Fruit fly (Drosophila melanogaster): ENCODE data around the gene stg.

Gene stg

dm6 chr3R:29277748-29278147 is 22.1 kb upstream of the stg start:
- TF ChIP-seq CG5204 (GFP tag; optimal IDR thresholded peaks at IDR 0.05) (no peak), CG7101 (tag; optimal IDR thresholded peaks at IDR 0.05) (no peak), CG1620 (GFP tag; optimal IDR thresholded peaks at IDR 0.05) (no peak)

- no peak for TF ChIP-seq pad (GFP tag; optimal IDR thresholded peaks at IDR 0.05)
- no peak for TF ChIP-seq cic (GFP tag; optimal IDR thresholded peaks at IDR 0.05)
- TF ChIP-seq Crg-1 (GFP tag; optimal IDR thresholded peaks at IDR 0.05), result no peak
Observed at dm6 chr3R:29277009-29277408, 21.4 kb upstream of the stg start.

- TF ChIP-seq CG12768 (GFP tag; optimal IDR thresholded peaks at IDR 0.05), result no peak
- TF ChIP-seq ovo (GFP tag; optimal IDR thresholded peaks at IDR 0.05), result no peak
- no peak for TF ChIP-seq CG7101 (tag; optimal IDR thresholded peaks at IDR 0.05)
- no peak for TF ChIP-seq cic (GFP tag; optimal IDR thresholded peaks at IDR 0.05)
- TF ChIP-seq CG14711 (tag; optimal IDR thresholded peaks at IDR 0.05), result no peak
- TF ChIP-seq Clk (GFP tag; optimal IDR thresholded peaks at IDR 0.05), result no peak
- no peak for TF ChIP-seq pad (GFP tag; optimal IDR thresholded peaks at IDR 0.05)
- no peak for TF ChIP-seq CG33017 (tag; optimal IDR thresholded peaks at IDR 0.05)
- no peak for TF ChIP-seq Hr96 (GFP tag; optimal IDR thresholded peaks at IDR 0.05)
- TF ChIP-seq CG7045 (GFP tag; optimal IDR thresholded peaks at IDR 0.05), result no peak
- TF ChIP-seq CG5204 (GFP tag; optimal IDR thresholded peaks at IDR 0.05), result no peak
- no peak for TF ChIP-seq Crg-1 (GFP tag; optimal IDR thresholded peaks at IDR 0.05)
- TF ChIP-seq tj (GFP tag; optimal IDR thresholded peaks at IDR 0.05), result no peak
Observed at dm6 chr3R:29274590-29274989, 19.0 kb upstream of the stg start.

dm6 chr3R:29273029-29273428 is 17.4 kb upstream of the stg start:
- TF ChIP-seq kay (GFP tag; ENCODE audit: borderline replicate concordance) (no peak), bab1 (GFP tag; optimal IDR thresholded peaks at IDR 0.05) (no peak), cic (GFP tag; optimal IDR thresholded peaks at IDR 0.05) (no peak), CG14711 (tag; optimal IDR thresholded peaks at IDR 0.05) (no peak), Clk (GFP tag; optimal IDR thresholded peaks at IDR 0.05) (no peak), CG5204 (GFP tag; optimal IDR thresholded peaks at IDR 0.05) (no peak), CG1620 (GFP tag; optimal IDR thresholded peaks at IDR 0.05) (no peak), CG33017 (tag; optimal IDR thresholded peaks at IDR 0.05) (no peak), CG11617 (GFP tag; optimal IDR thresholded peaks at IDR 0.05) (no peak), ovo (GFP tag; optimal IDR thresholded peaks at IDR 0.05) (no peak), CG12768 (GFP tag; optimal IDR thresholded peaks at IDR 0.05) (no peak)

- TF ChIP-seq CG12768 (GFP tag; optimal IDR thresholded peaks at IDR 0.05) (no peak), CG5204 (GFP tag; optimal IDR thresholded peaks at IDR 0.05) (no peak), Clk (GFP tag; optimal IDR thresholded peaks at IDR 0.05) (no peak), CG14711 (tag; optimal IDR thresholded peaks at IDR 0.05) (no peak), ovo (GFP tag; optimal IDR thresholded peaks at IDR 0.05) (no peak), Mnt (GFP tag; optimal IDR thresholded peaks at IDR 0.05) (no peak), Crg-1 (GFP tag; optimal IDR thresholded peaks at IDR 0.05) (no peak), cnc (optimal IDR thresholded peaks at IDR 0.05) (no peak), kay (GFP tag; ENCODE audit: borderline replicate concordance) (no peak), CG11617 (GFP tag; optimal IDR thresholded peaks at IDR 0.05) (no peak), bab1 (GFP tag; optimal IDR thresholded peaks at IDR 0.05) (no peak), toe (GFP tag; optimal IDR thresholded peaks at IDR 0.05) (no peak), cic (GFP tag; optimal IDR thresholded peaks at IDR 0.05) (no peak), CG33017 (tag; optimal IDR thresholded peaks at IDR 0.05) (no peak), CG1620 (GFP tag; optimal IDR thresholded peaks at IDR 0.05) (no peak), tj (GFP tag; optimal IDR thresholded peaks at IDR 0.05) (no peak), CG7045 (GFP tag; optimal IDR thresholded peaks at IDR 0.05) (no peak), Hr96 (GFP tag; optimal IDR thresholded peaks at IDR 0.05) (no peak)
Observed at dm6 chr3R:29269204-29269603, 13.6 kb upstream of the stg start.

dm6 chr3R:29268062-29268461 is 12.5 kb upstream of the stg start:
- TF ChIP-seq pad (GFP tag; optimal IDR thresholded peaks at IDR 0.05) (no peak), CG14711 (tag; optimal IDR thresholded peaks at IDR 0.05) (no peak), CG33017 (tag; optimal IDR thresholded peaks at IDR 0.05) (no peak), CG11617 (GFP tag; optimal IDR thresholded peaks at IDR 0.05) (no peak), Hr96 (GFP tag; optimal IDR thresholded peaks at IDR 0.05) (no peak), CG5204 (GFP tag; optimal IDR thresholded peaks at IDR 0.05) (no peak), Clk (GFP tag; optimal IDR thresholded peaks at IDR 0.05) (no peak), kay (GFP tag; ENCODE audit: borderline replicate concordance) (no peak)

DNA sequence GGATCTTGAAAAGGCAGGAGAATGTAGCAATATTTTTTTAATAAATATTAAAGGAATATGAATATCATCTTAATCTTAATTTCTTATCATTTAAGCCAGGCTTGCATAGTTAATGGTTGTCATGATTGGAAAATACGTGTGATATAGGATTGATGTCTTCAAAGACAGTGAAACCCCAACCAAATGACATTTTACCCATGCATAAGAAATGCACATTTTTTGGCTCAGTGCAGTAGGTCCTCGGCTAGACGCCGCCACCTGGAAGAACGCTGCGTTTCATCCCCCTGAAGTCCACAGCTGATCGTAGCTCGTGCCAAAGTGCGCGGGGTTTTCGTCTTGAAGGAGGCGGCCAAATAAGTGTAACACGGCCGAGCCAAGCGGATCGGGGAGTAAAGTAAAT is 11.0 kb upstream of the stg start:
- TF ChIP-seq CG33017 (tag; optimal IDR thresholded peaks at IDR 0.05), result no peak
- TF ChIP-seq CG14711 (tag; optimal IDR thresholded peaks at IDR 0.05), result no peak
- TF ChIP-seq toe (GFP tag; optimal IDR thresholded peaks at IDR 0.05), result no peak
- TF ChIP-seq Crg-1 (GFP tag; optimal IDR thresholded peaks at IDR 0.05), result no peak
- TF ChIP-seq tj (GFP tag; optimal IDR thresholded peaks at IDR 0.05), result no peak

dm6 chr3R:29265075-29265474 is 9.5 kb upstream of the stg start:
- TF ChIP-seq CG33017 (tag; optimal IDR thresholded peaks at IDR 0.05) (no peak), kay (GFP tag; ENCODE audit: borderline replicate concordance) (no peak), Mnt (GFP tag; optimal IDR thresholded peaks at IDR 0.05) (no peak), CG11617 (GFP tag; optimal IDR thresholded peaks at IDR 0.05) (no peak), CG12768 (GFP tag; optimal IDR thresholded peaks at IDR 0.05) (no peak), cnc (optimal IDR thresholded peaks at IDR 0.05) (no peak), tj (GFP tag; optimal IDR thresholded peaks at IDR 0.05) (no peak), CG14711 (tag; optimal IDR thresholded peaks at IDR 0.05) (no peak), Clk (GFP tag; optimal IDR thresholded peaks at IDR 0.05) (no peak), ovo (GFP tag; optimal IDR thresholded peaks at IDR 0.05) (no peak), cic (GFP tag; optimal IDR thresholded peaks at IDR 0.05) (no peak)

Measured in whole organism, adult.